Worm (Caenorhabditis elegans) whole organism, L2 larva: ENCODE measurements around the gene ZK652.8.

Source experiments
- R02D3.7 ChIP-seq: fragments of 150-350 bp; optimal IDR thresholded peaks from 2 replicates; lab custom pipeline; 2014; ENCODE audit warnings: missing biosample characterization, missing genetic modification characterization
- ceh-82 ChIP-seq: fragments of 150-350 bp; optimal IDR thresholded peaks from 2 replicates; lab custom pipeline; 2014; ENCODE audit warnings: missing biosample characterization, missing genetic modification characterization
- dmd-4 ChIP-seq: sonication (generic microtip); optimal IDR thresholded peaks from 2 replicates; lab custom pipeline; 2017; ENCODE audit warnings: missing biosample characterization, missing genetic modification characterization
- egl-27 ChIP-seq: sonication (generic microtip); optimal IDR thresholded peaks from 3 replicates; lab custom pipeline; 2017; ENCODE audit warnings: missing biosample characterization, missing genetic modification reagents, missing genetic modification characterization
- fos-1 ChIP-seq: fragments of 150-350 bp; optimal IDR thresholded peaks from 2 replicates; lab custom pipeline; 2014; ENCODE audit warnings: missing biosample characterization, missing genetic modification characterization
- gmeb-1 ChIP-seq: fragments of 150-350 bp; optimal IDR thresholded peaks from 2 replicates; lab custom pipeline; 2014; ENCODE audit warnings: missing biosample characterization, missing genetic modification characterization
- lin-11 ChIP-seq: fragments of 150-350 bp; sonication (generic microtip); optimal IDR thresholded peaks from 2 replicates; lab custom pipeline; 2014; ENCODE audit warnings: missing biosample characterization, missing genetic modification characterization, inconsistent platforms, mixed read lengths
- mdl-1 ChIP-seq, 2 experiments: fragments of 150-350 bp in 1 of 2; sonication (generic microtip) in 1 of 2; optimal IDR thresholded peaks; 2 replicates each; lab custom pipeline; 2017; ENCODE audit warnings: missing biosample characterization in 2 of 2, missing genetic modification characterization in 2 of 2
- nhr-10 ChIP-seq: sonication (generic microtip); optimal IDR thresholded peaks from 2 replicates; lab custom pipeline; 2017; ENCODE audit warnings: missing biosample characterization, missing genetic modification characterization
- snpc-4 ChIP-seq: fragments of 150-350 bp; optimal IDR thresholded peaks from 2 replicates; lab custom pipeline; 2014; ENCODE audit warnings: missing biosample characterization, missing genetic modification characterization
- unc-62 ChIP-seq: fragments of 150-350 bp; optimal IDR thresholded peaks from 2 replicates; lab custom pipeline; 2014; ENCODE audit warnings: missing biosample characterization, missing genetic modification reagents, missing genetic modification characterization
- ztf-11 ChIP-seq: sonication (generic microtip); optimal IDR thresholded peaks from 2 replicates; lab custom pipeline; 2017; ENCODE audit warnings: missing biosample characterization, missing genetic modification characterization

DNA sequence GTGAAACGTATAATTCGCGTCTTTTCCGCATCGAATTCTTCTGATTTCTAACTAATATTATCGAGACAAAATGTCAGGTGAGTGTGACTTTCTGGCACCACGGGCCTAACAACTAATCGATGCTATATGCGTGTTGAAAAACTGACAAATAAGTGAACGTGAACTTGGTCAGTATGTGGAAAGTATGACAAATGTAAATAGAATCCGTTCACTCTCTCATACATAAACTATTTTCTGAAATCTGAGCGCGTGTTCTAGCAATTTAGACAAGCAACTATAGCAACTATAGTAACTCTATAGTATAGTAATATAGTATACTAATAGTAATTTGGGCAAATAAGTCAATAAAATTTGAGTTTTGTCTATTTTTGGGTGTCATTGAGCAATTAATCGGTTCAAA, 48.9 kb upstream of the ZK652.8 start:
- TF ChIP-seq ceh-82 (tag; lab: Kevin White, UChicago) (no peak), dmd-4 (tag; lab: Kevin White, UChicago) (no peak), fos-1 (tag; lab: Kevin White, UChicago) (no peak), unc-62 (GFP tag; lab: Kevin White, UChicago) (no peak), ztf-11 (tag; lab: Kevin White, UChicago) (no peak), lin-11 (tag; lab: Kevin White, UChicago) (no peak), R02D3.7 (tag; lab: Kevin White, UChicago) (no peak), egl-27 (tag; lab: Kevin White, UChicago) (no peak), mdl-1 (tag; optimal IDR thresholded peaks at IDR 0.05; lab: Kevin White, UChicago) (no peak), nhr-10 (tag; lab: Kevin White, UChicago) (no peak), gmeb-1 (tag; lab: Kevin White, UChicago) (no peak), snpc-4 (tag; lab: Kevin White, UChicago) (no peak)
